Fruit fly (Drosophila melanogaster): Measurements from ENCODE around the gene RPA2.
A peak's percentile ranks its signal among the peaks of the same experiment; 100 is the strongest.

Gene RPA2

dm6 chr2L:20922196-20923087, 3.5 kb downstream of the RPA2 start, which contains the start of gene Mtp (continued):
- TF ChIP-seq Dip2 (GFP tag; IDR thresholded peaks at IDR 0.05) (no peak), ttk (GFP tag; IDR thresholded peaks at IDR 0.05) (peak; percentile 71; the same call in 1 of the 2 replicates), crol (GFP tag; IDR thresholded peaks at IDR 0.05) (peak; percentile 35; the same call in 1 of the 2 replicates), CG2712 (tag; optimal IDR thresholded peaks at IDR 0.05) (peak; percentile 77), Ssrp (tag; optimal IDR thresholded peaks at IDR 0.05) (peak; percentile 73), insv (GFP tag; optimal IDR thresholded peaks at IDR 0.05) (peak in 1 of 2 experiments; percentile 10), CG33557 (GFP tag; optimal IDR thresholded peaks at IDR 0.05) (peak; percentile 79), CG2116 (GFP tag; optimal IDR thresholded peaks at IDR 0.05) (peak; percentile 37), abd-A (tag; optimal IDR thresholded peaks at IDR 0.05) (no peak), gem (tag; optimal IDR thresholded peaks at IDR 0.05) (peak; percentile 84), chinmo (GFP tag; IDR thresholded peaks at IDR 0.05; ENCODE audit: partially characterized antibody) (0 out of 4 replicates have a peak, but pooled peaks have one; percentile 20), Lim3 (GFP tag; IDR thresholded peaks at IDR 0.05) (no peak), H2.0 (GFP tag; IDR thresholded peaks at IDR 0.05) (peak; percentile 43; the same call in 1 of the 2 replicates), Doc2 (GFP tag; IDR thresholded peaks at IDR 0.05) (no peak), Stat92E (GFP tag; optimal IDR thresholded peaks at IDR 0.05) (no peak), Nf-YB (GFP tag; optimal IDR thresholded peaks at IDR 0.05) (peak; percentile 59), Ada2b (GFP tag; IDR thresholded peaks at IDR 0.05) (peak; percentile 46; the same call in 1 of the 2 replicates), Awh (GFP tag; IDR thresholded peaks at IDR 0.05) (peak; percentile 60; the same call in 1 of the 2 replicates), CG1233 (GFP tag; optimal IDR thresholded peaks at IDR 0.05) (peak; percentile 42), gsb (GFP tag; IDR thresholded peaks at IDR 0.05) (0 out of 2 replicates have a peak, but pooled peaks have one; percentile 20), CG12659 (GFP tag; optimal IDR thresholded peaks at IDR 0.05) (peak; percentile 68), Mes4 (GFP tag; optimal IDR thresholded peaks at IDR 0.05) (peak; percentile 56), CG3847 (GFP tag; IDR thresholded peaks at IDR 0.05) (peak; percentile 58), kni (GFP tag; optimal IDR thresholded peaks at IDR 0.05) (peak; percentile 75), CG9797 (GFP tag; optimal IDR thresholded peaks at IDR 0.05) (no peak), CG17328 (GFP tag; IDR thresholded peaks at IDR 0.05) (peak; percentile 59), CG13123 (GFP tag; optimal IDR thresholded peaks at IDR 0.05) (peak; percentile 22), CG2875 (GFP tag; optimal IDR thresholded peaks at IDR 0.05) (peak; percentile 74), Xbp1 (GFP tag; optimal IDR thresholded peaks at IDR 0.05) (peak; percentile 75), Fer3 (tag; optimal IDR thresholded peaks at IDR 0.05) (peak; percentile 47), CG12299 (tag; optimal IDR thresholded peaks at IDR 0.05) (no peak), CG6175 (GFP tag; IDR thresholded peaks at IDR 0.05) (no peak), Ravus (GFP tag; IDR thresholded peaks at IDR 0.05) (no peak), nmo (GFP tag; optimal IDR thresholded peaks at IDR 0.05) (peak; percentile 81), CG8478 (optimal IDR thresholded peaks at IDR 0.05) (no peak), CG17802 (tag; optimal IDR thresholded peaks at IDR 0.05) (peak; percentile 95), CG9932 (GFP tag; IDR thresholded peaks at IDR 0.05) (peak; percentile 51), fu2 (GFP tag; optimal IDR thresholded peaks at IDR 0.05) (peak; percentile 67), HLH4C (GFP tag; IDR thresholded peaks at IDR 0.05; ENCODE audit: partially characterized antibody) (no peak), sqz (GFP tag; optimal IDR thresholded peaks at IDR 0.05) (peak; percentile 7), CG12219 (GFP tag; optimal IDR thresholded peaks at IDR 0.05) (peak; percentile 79), CG10431 (GFP tag; optimal IDR thresholded peaks at IDR 0.05) (peak; percentile 98), grn (GFP tag; optimal IDR thresholded peaks at IDR 0.05) (peak; percentile 75), CG13296 (GFP tag; optimal IDR thresholded peaks at IDR 0.05) (peak; percentile 27), lab (GFP tag; optimal IDR thresholded peaks at IDR 0.05) (peak; percentile 67), CG6683 (GFP tag; optimal IDR thresholded peaks at IDR 0.05) (peak; percentile 19), chn (GFP tag; optimal IDR thresholded peaks at IDR 0.05) (peak; percentile 87), Pdp1 (GFP tag; optimal IDR thresholded peaks at IDR 0.05) (peak; percentile 60 to 84)
